6 fruit fly cellular contexts compared by ENCODE assay signal in the genomic region with DNA sequence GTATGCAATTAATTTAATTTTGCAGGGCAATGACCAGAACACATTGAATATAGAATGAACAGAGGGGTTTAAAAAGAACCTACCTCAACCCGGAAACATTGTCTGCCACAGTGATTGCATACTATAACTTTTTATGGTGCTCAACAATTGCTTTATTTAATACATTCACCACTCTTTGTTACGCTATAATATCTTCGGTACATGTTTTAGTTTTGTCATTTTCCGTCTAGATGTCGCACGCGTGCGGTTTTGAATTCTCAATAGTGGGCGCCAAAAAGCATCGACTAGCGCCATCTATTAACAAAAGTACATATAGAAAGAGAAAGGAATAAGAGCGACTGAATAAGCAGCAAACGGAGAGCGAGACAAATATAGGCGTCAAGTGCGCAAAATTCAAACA.
A peak's percentile ranks its signal among the peaks of the same experiment; 100 is the strongest.
TF ChIP-seq lines count a peak whose summit lies in the region.

No protein-coding gene starts in this region.

- TF ChIP-seq CTCF in S2 (optimal IDR thresholded peaks at IDR 0.05; lab: Kevin White, UChicago), result peak; percentile 96
- peak; percentile 99 for TF ChIP-seq CTCF in whole organism, embryonic (GFP tag; optimal IDR thresholded peaks at IDR 0.05; lab: Kevin White, UChicago)

TF ChIP-seq in whole organism, adult, 20 proteins besides CTCF, POLR2A, EP300 and RAD21:
- TF ChIP-seq pad (GFP tag; optimal IDR thresholded peaks at IDR 0.05; lab: Kevin White, UChicago) (peak; percentile 62), cnc (optimal IDR thresholded peaks at IDR 0.05; lab: Kevin White, UChicago) (no peak), Mnt (GFP tag; optimal IDR thresholded peaks at IDR 0.05; lab: Kevin White, UChicago) (peak; percentile 45), CG33017 (tag; optimal IDR thresholded peaks at IDR 0.05; lab: Kevin White, UChicago) (no peak), CG1620 (GFP tag; optimal IDR thresholded peaks at IDR 0.05; lab: Kevin White, UChicago) (peak; percentile 73), CG7045 (GFP tag; optimal IDR thresholded peaks at IDR 0.05; lab: Kevin White, UChicago) (peak; percentile 17), Hr96 (GFP tag; optimal IDR thresholded peaks at IDR 0.05; lab: Kevin White, UChicago) (peak; percentile 75), CG7101 (tag; optimal IDR thresholded peaks at IDR 0.05; lab: Kevin White, UChicago) (peak; percentile 54), Crg-1 (GFP tag; optimal IDR thresholded peaks at IDR 0.05; lab: Kevin White, UChicago) (peak; percentile 29), CG14711 (tag; optimal IDR thresholded peaks at IDR 0.05; lab: Kevin White, UChicago) (peak; percentile 35), CG5204 (GFP tag; optimal IDR thresholded peaks at IDR 0.05; lab: Kevin White, UChicago) (peak; percentile 59), CG11617 (GFP tag; optimal IDR thresholded peaks at IDR 0.05; lab: Kevin White, UChicago) (no peak), toe (GFP tag; optimal IDR thresholded peaks at IDR 0.05; lab: Kevin White, UChicago) (peak; percentile 79)
TF ChIP-seq in whole organism, adult: peak in this region for 10.

TF ChIP-seq in whole organism, embryonic, 481 proteins besides CTCF, POLR2A, EP300 and RAD21 (continues in another document):
- TF ChIP-seq CG8359 (GFP tag; optimal IDR thresholded peaks at IDR 0.05; lab: Kevin White, UChicago; ENCODE audit: borderline replicate concordance), result peak; percentile 47
- TF ChIP-seq CG17361 (GFP tag; IDR thresholded peaks at IDR 0.05; lab: Robert Waterston, UW), result no peak; the same call in 2 of the 3 replicates
- peak; percentile 26 for TF ChIP-seq Hey (tag; optimal IDR thresholded peaks at IDR 0.05; lab: Kevin White, UChicago)
- peak; percentile 81 for TF ChIP-seq btn (GFP tag; optimal IDR thresholded peaks at IDR 0.05; lab: Kevin White, UChicago)
- peak; percentile 42 for TF ChIP-seq Vsx1 (GFP tag; optimal IDR thresholded peaks at IDR 0.05; lab: Kevin White, UChicago)
- peak; percentile 74 for TF ChIP-seq CG2202 (tag; optimal IDR thresholded peaks at IDR 0.05; lab: Kevin White, UChicago)
- peak; percentile 66; the same call in 2 of the 3 replicates for TF ChIP-seq CG11560 (tag; IDR thresholded peaks at IDR 0.05; lab: Robert Waterston, UW)
- no peak for TF ChIP-seq Trl (optimal IDR thresholded peaks at IDR 0.05; lab: Kevin White, UChicago)
- peak; percentile 95 for TF ChIP-seq Trl (GFP tag; optimal IDR thresholded peaks at IDR 0.05; lab: Kevin White, UChicago)
- TF ChIP-seq CG3407 (GFP tag; optimal IDR thresholded peaks at IDR 0.05; lab: Kevin White, UChicago), result peak; percentile 77
- TF ChIP-seq tup (GFP tag; optimal IDR thresholded peaks at IDR 0.05; lab: Kevin White, UChicago), result no peak
- TF ChIP-seq nerfin-2 (GFP tag; IDR thresholded peaks at IDR 0.05; lab: Robert Waterston, UW; ENCODE audit: partially characterized antibody), result no peak
- TF ChIP-seq CG4424 (GFP tag; optimal IDR thresholded peaks at IDR 0.05; lab: Kevin White, UChicago), result peak; percentile 80
- peak; percentile 17 for TF ChIP-seq BEAF-32 (GFP tag; optimal IDR thresholded peaks at IDR 0.05; lab: Kevin White, UChicago)
- peak; percentile 46 for TF ChIP-seq CG4282 (GFP tag; optimal IDR thresholded peaks at IDR 0.05; lab: Kevin White, UChicago)
- TF ChIP-seq ap (GFP tag; IDR thresholded peaks at IDR 0.05; lab: Robert Waterston, UW), result peak; percentile 69
- peak; percentile 72 for TF ChIP-seq jing (GFP tag; optimal IDR thresholded peaks at IDR 0.05; lab: Kevin White, UChicago)

TF ChIP-seq in whole organism, prepupa, 60 proteins besides CTCF, POLR2A, EP300 and RAD21 (continues in another document):
- TF ChIP-seq dsx (GFP tag; optimal IDR thresholded peaks at IDR 0.05; lab: Kevin White, UChicago; ENCODE audit: poor library complexity, severe bottlenecking) (peak; percentile 65), CG3919 (GFP tag; optimal IDR thresholded peaks at IDR 0.05; lab: Kevin White, UChicago) (peak; percentile 86), CG6854 (GFP tag; optimal IDR thresholded peaks at IDR 0.05; lab: Kevin White, UChicago) (no peak), dac (GFP tag; optimal IDR thresholded peaks at IDR 0.05; lab: Kevin White, UChicago) (peak; percentile 72), CG3032 (tag; optimal IDR thresholded peaks at IDR 0.05; lab: Kevin White, UChicago) (peak; percentile 54), CG32006 (GFP tag; optimal IDR thresholded peaks at IDR 0.05; lab: Kevin White, UChicago) (peak; percentile 40), CG7368 (GFP tag; optimal IDR thresholded peaks at IDR 0.05; lab: Kevin White, UChicago) (peak; percentile 40), salr (GFP tag; optimal IDR thresholded peaks at IDR 0.05; lab: Kevin White, UChicago) (peak in 1 of 2 experiments; percentile 78), fd59A (GFP tag; optimal IDR thresholded peaks at IDR 0.05; lab: Kevin White, UChicago) (no peak), Smox (GFP tag; optimal IDR thresholded peaks at IDR 0.05; lab: Kevin White, UChicago) (peak; percentile 45), CG11294 (GFP tag; IDR thresholded peaks at IDR 0.05; lab: Robert Waterston, UW) (no peak), ss (GFP tag; optimal IDR thresholded peaks at IDR 0.05; lab: Kevin White, UChicago) (peak in 1 of 2 experiments; percentile 5), Sox102F (GFP tag; optimal IDR thresholded peaks at IDR 0.05; lab: Kevin White, UChicago) (peak; percentile 48), vri (GFP tag; optimal IDR thresholded peaks at IDR 0.05; lab: Kevin White, UChicago) (peak; percentile 50), Lpt (GFP tag; optimal IDR thresholded peaks at IDR 0.05; lab: Kevin White, UChicago) (no peak), topi (GFP tag; optimal IDR thresholded peaks at IDR 0.05; lab: Kevin White, UChicago) (peak; percentile 47), Ets21C (GFP tag; optimal IDR thresholded peaks at IDR 0.05; lab: Kevin White, UChicago) (peak; percentile 40), CG8119 (GFP tag; IDR thresholded peaks at IDR 0.05; lab: Robert Waterston, UW) (peak; percentile 19; the same call in 1 of the 3 replicates)

TF ChIP-seq in whole organism, pupa, 21 proteins besides CTCF, POLR2A, EP300 and RAD21 (continues in another document):
- peak; percentile 9 for TF ChIP-seq Pif1B (GFP tag; optimal IDR thresholded peaks at IDR 0.05; lab: Kevin White, UChicago)
- TF ChIP-seq gl (tag; optimal IDR thresholded peaks at IDR 0.05; lab: Kevin White, UChicago), result peak; percentile 36
- TF ChIP-seq Snoo (tag; optimal IDR thresholded peaks at IDR 0.05; lab: Kevin White, UChicago), result peak; percentile 69
- TF ChIP-seq CG4496 (GFP tag; IDR thresholded peaks at IDR 0.05; lab: Robert Waterston, UW), result peak; percentile 84
- TF ChIP-seq CG13204 (GFP tag; optimal IDR thresholded peaks at IDR 0.05; lab: Kevin White, UChicago), result no peak
- TF ChIP-seq CG32121 (GFP tag; IDR thresholded peaks at IDR 0.05; lab: Robert Waterston, UW), result peak; percentile 47; the same call in 1 of the 2 replicates
- TF ChIP-seq CG12605 (GFP tag; IDR thresholded peaks at IDR 0.05; lab: Robert Waterston, UW), result no peak
- TF ChIP-seq rn (GFP tag; IDR thresholded peaks at IDR 0.05; lab: Robert Waterston, UW), result peak; percentile 29; the same call in 1 of the 2 replicates
- TF ChIP-seq CG34367 (tag; optimal IDR thresholded peaks at IDR 0.05; lab: Kevin White, UChicago), result peak; percentile 57
- TF ChIP-seq Pif1A (GFP tag; optimal IDR thresholded peaks at IDR 0.05; lab: Kevin White, UChicago), result no peak
- TF ChIP-seq CG15710 (tag; optimal IDR thresholded peaks at IDR 0.05; lab: Kevin White, UChicago), result peak; percentile 48
- TF ChIP-seq CG14655 (GFP tag; optimal IDR thresholded peaks at IDR 0.05; lab: Kevin White, UChicago), result peak; percentile 53
- TF ChIP-seq CG10348 (GFP tag; IDR thresholded peaks at IDR 0.05; lab: Robert Waterston, UW), result no peak
- no peak for TF ChIP-seq fd96Ca (GFP tag; IDR thresholded peaks at IDR 0.05; lab: Robert Waterston, UW)
- peak; percentile 39 for TF ChIP-seq CG17806 (tag; optimal IDR thresholded peaks at IDR 0.05; lab: Kevin White, UChicago)
- peak; percentile 66 for TF ChIP-seq D1 (tag; optimal IDR thresholded peaks at IDR 0.05; lab: Kevin White, UChicago)
- TF ChIP-seq CG9948 (tag; optimal IDR thresholded peaks at IDR 0.05; lab: Kevin White, UChicago), result no peak
- TF ChIP-seq EcR (GFP tag; optimal IDR thresholded peaks at IDR 0.05; lab: Kevin White, UChicago), result peak; percentile 69
- TF ChIP-seq Ets98B (GFP tag; IDR thresholded peaks at IDR 0.05; lab: Robert Waterston, UW), result peak; percentile 63
- peak; percentile 24 for TF ChIP-seq CG8301 (tag; optimal IDR thresholded peaks at IDR 0.05; lab: Kevin White, UChicago)

TF ChIP-seq in whole organism, wandering third instar larva, 38 proteins besides CTCF, POLR2A, EP300 and RAD21 (continues in another document):
- TF ChIP-seq Dif (GFP tag; optimal IDR thresholded peaks at IDR 0.05; lab: Kevin White, UChicago; ENCODE audit: partially characterized antibody), result no peak
- TF ChIP-seq CG32264 (GFP tag; optimal IDR thresholded peaks at IDR 0.05; lab: Kevin White, UChicago), result no peak
- TF ChIP-seq sv (GFP tag; optimal IDR thresholded peaks at IDR 0.05; lab: Kevin White, UChicago), result peak; percentile 37
- no peak for TF ChIP-seq Vsx2 (GFP tag; optimal IDR thresholded peaks at IDR 0.05; lab: Kevin White, UChicago; ENCODE audit: partially characterized antibody)
- peak; percentile 37 for TF ChIP-seq CrebA (GFP tag; optimal IDR thresholded peaks at IDR 0.05; lab: Kevin White, UChicago; ENCODE audit: borderline replicate concordance)
- TF ChIP-seq Myc (optimal IDR thresholded peaks at IDR 0.05; lab: Kevin White, UChicago), result peak; percentile 95
- no peak for TF ChIP-seq usp (GFP tag; optimal IDR thresholded peaks at IDR 0.05; lab: Kevin White, UChicago)
- TF ChIP-seq pan (optimal IDR thresholded peaks at IDR 0.05; lab: Kevin White, UChicago), result no peak
- TF ChIP-seq Hr78 (GFP tag; optimal IDR thresholded peaks at IDR 0.05; lab: Kevin White, UChicago), result no peak
- TF ChIP-seq sage (GFP tag; optimal IDR thresholded peaks at IDR 0.05; lab: Kevin White, UChicago), result no peak
- peak; percentile 76 for TF ChIP-seq Hr83 (GFP tag; optimal IDR thresholded peaks at IDR 0.05; lab: Kevin White, UChicago; ENCODE audit: poor library complexity, severe bottlenecking)
- peak; percentile 73 for TF ChIP-seq OdsH (GFP tag; optimal IDR thresholded peaks at IDR 0.05; lab: Kevin White, UChicago)
- TF ChIP-seq fru (GFP tag; optimal IDR thresholded peaks at IDR 0.05; lab: Kevin White, UChicago), result peak; percentile 71
- TF ChIP-seq HLH106 (tag; optimal IDR thresholded peaks at IDR 0.05; lab: Kevin White, UChicago), result peak; percentile 69
- peak; percentile 85 for TF ChIP-seq tai (GFP tag; optimal IDR thresholded peaks at IDR 0.05; lab: Kevin White, UChicago)
- no peak for TF ChIP-seq lola (GFP tag; optimal IDR thresholded peaks at IDR 0.05; lab: Kevin White, UChicago)
- TF ChIP-seq CG9705 (GFP tag; optimal IDR thresholded peaks at IDR 0.05; lab: Kevin White, UChicago), result peak; percentile 52
- peak; percentile 83 for TF ChIP-seq h (GFP tag; optimal IDR thresholded peaks at IDR 0.05; lab: Kevin White, UChicago)
- TF ChIP-seq br (GFP tag; optimal IDR thresholded peaks at IDR 0.05; lab: Kevin White, UChicago), result peak; percentile 80
- TF ChIP-seq dl (GFP tag; optimal IDR thresholded peaks at IDR 0.05; lab: Kevin White, UChicago; ENCODE audit: insufficient read depth in 1 of 2, partially characterized antibody in 2 of 2), result no peak
- TF ChIP-seq dmrt93B (GFP tag; optimal IDR thresholded peaks at IDR 0.05; lab: Kevin White, UChicago), result peak; percentile 64
- TF ChIP-seq Sp1 (GFP tag; optimal IDR thresholded peaks at IDR 0.05; lab: Kevin White, UChicago), result no peak
